Fruit fly (Drosophila melanogaster) Kc167 (cell line): ENCODE data around the gene Alp11.

ENCODE experiments used
- Myc ChIP-seq: fragments of >200 bp; optimal IDR thresholded peaks from 2 replicates; lab custom pipeline; 2017; ENCODE audit warnings: missing external identifiers
- Sin3A ChIP-seq: fragments of >200 bp; optimal IDR thresholded peaks from 2 replicates; lab custom pipeline; 2018; ENCODE audit warnings: missing external identifiers
- h ChIP-seq: fragments of >200 bp; optimal IDR thresholded peaks from 3 replicates; lab custom pipeline; 2018; ENCODE audit warnings: missing external identifiers
- insv ChIP-seq: fragments of >200 bp; optimal IDR thresholded peaks from 3 replicates; lab custom pipeline; 2018; ENCODE audit warnings: missing external identifiers
- psq ChIP-seq: fragments of >200 bp; optimal IDR thresholded peaks from 2 replicates; lab custom pipeline; 2017; ENCODE audit warnings: missing external identifiers
- ttk ChIP-seq: sonication (Bioruptor generic); optimal IDR thresholded peaks from 2 replicates; lab custom pipeline; 2017; ENCODE audit warnings: missing external identifiers

The Alp11 gene

dm6 chrX:15574384-15574783 lies 13.1 kb upstream of the Alp11 start, which contains the start of gene CG9213:
TSS of gene CG9213 (minus strand) at chrX:15574535.
- no peak for TF ChIP-seq insv

- TF ChIP-seq Sin3A (no peak), Myc (no peak), insv (no peak), psq (lab: Kevin White, UChicago) (no peak), ttk (lab: Kevin White, UChicago) (no peak), h (no peak)
Observed at dm6 chrX:15575557-15575956, 12.0 kb upstream of the Alp11 start, which contains the start of gene CG42299. TSS of gene CG42299 (minus strand) at chrX:15575683.

dm6 chrX:15578043-15578442 lies 9.5 kb upstream of the Alp11 start, which contains the start of the genes cerv and CG7872:
TSS of gene cerv (minus strand) at chrX:15578171.
TSS of gene CG7872 (plus strand) at chrX:15578205.
- no peak for TF ChIP-seq psq (lab: Kevin White, UChicago)
- TF ChIP-seq ttk (lab: Kevin White, UChicago) = no peak

dm6 chrX:15579579-15579978 lies 8.0 kb upstream of the Alp11 start:
- TF ChIP-seq insv (no peak), ttk (lab: Kevin White, UChicago) (no peak), Myc (no peak), h (no peak), psq (lab: Kevin White, UChicago) (no peak), Sin3A (no peak)

- TF ChIP-seq ttk (lab: Kevin White, UChicago) (no peak), psq (lab: Kevin White, UChicago) (no peak), h (no peak), Myc (no peak), Sin3A (no peak), insv (no peak)
Observed at dm6 chrX:15582853-15583252, 4.7 kb upstream of the Alp11 start, which contains the start of the genes CG9215 and CG8097. TSS of gene CG9215 (minus strand) at chrX:15582874. TSS of gene CG8097 (plus strand) at chrX:15583159.

dm6 chrX:15583842-15584441 lies 3.6 kb upstream of the Alp11 start:
- TF ChIP-seq ttk (lab: Kevin White, UChicago) = peak; percentile 96
- TF ChIP-seq Sin3A = no peak

dm6 chrX:15591721-15592491 lies 4.4 kb downstream of the Alp11 start:
- no peak for TF ChIP-seq insv
- no peak for TF ChIP-seq h

- no peak for TF ChIP-seq psq (lab: Kevin White, UChicago)
- no peak for TF ChIP-seq h
- TF ChIP-seq insv = no peak
- TF ChIP-seq ttk (lab: Kevin White, UChicago) = no peak
- no peak for TF ChIP-seq Sin3A
- TF ChIP-seq Myc = no peak
Observed at dm6 chrX:15592822-15593476, 5.4 kb downstream of the Alp11 start.

dm6 chrX:15593477-15594229 lies 6.1 kb downstream of the Alp11 start, which contains the start of gene Chsy:
TSS of gene Chsy (minus strand) at chrX:15593534.
- TF ChIP-seq Myc (no peak), Sin3A (no peak), psq (lab: Kevin White, UChicago) (no peak), insv (no peak), ttk (lab: Kevin White, UChicago) (no peak), h (no peak)

dm6 chrX:15594230-15594857 lies 6.8 kb downstream of the Alp11 start:
- TF ChIP-seq psq (lab: Kevin White, UChicago) = no peak
- no peak for TF ChIP-seq Myc
- no peak for TF ChIP-seq insv
- TF ChIP-seq h = no peak
- no peak for TF ChIP-seq ttk (lab: Kevin White, UChicago)
- TF ChIP-seq Sin3A = no peak

dm6 chrX:15599697-15600096 lies 12.2 kb downstream of the Alp11 start:
- TF ChIP-seq ttk (lab: Kevin White, UChicago) (no peak), psq (lab: Kevin White, UChicago) (no peak), h (no peak), Myc (no peak), Sin3A (no peak), insv (no peak)

- TF ChIP-seq Myc = no peak
- TF ChIP-seq h = no peak
- no peak for TF ChIP-seq ttk (lab: Kevin White, UChicago)
- no peak for TF ChIP-seq psq (lab: Kevin White, UChicago)
- TF ChIP-seq Sin3A = no peak
- no peak for TF ChIP-seq insv
Observed at dm6 chrX:15601285-15601684, 13.8 kb downstream of the Alp11 start.
